Worm (Caenorhabditis elegans) whole organism, L1 larva: ENCODE measurements around the gene skr-8.
"Not testable (repeated sequence)": the region's sequence is repeated elsewhere in the genome, so short reads cannot be mapped to it uniquely, and the experiment has no call there.

ENCODE experiments used
- ama-1 ChIP-seq: fragments of 150-350 bp; optimal IDR thresholded peaks from 2 replicates; lab custom pipeline; 2014
- blmp-1 ChIP-seq: fragments of 150-350 bp; optimal IDR thresholded peaks from 2 replicates; lab custom pipeline; 2014; ENCODE audit warnings: missing biosample characterization, missing genetic modification characterization
- ceh-82 ChIP-seq, 3 experiments: fragments of 150-350 bp in 1 of 3; sonication (generic microtip) in 2 of 3; optimal IDR thresholded peaks; 2 replicates each; lab custom pipeline; 2014 to 2017; ENCODE audit warnings: missing biosample characterization in 3 of 3, missing genetic modification characterization in 3 of 3
- efl-1 ChIP-seq, 4 experiments: fragments of 150-350 bp; optimal IDR thresholded peaks in 3 of 4; peaks in 1 of 4; 1 replicate in 1 of 4; 2 replicates in 3 of 4; lab custom pipeline; 2014; ENCODE audit warnings: missing biosample characterization in 2 of 4, missing genetic modification characterization in 2 of 4, missing genetic modification reagents in 2 of 4
- egl-13 ChIP-seq: sonication (generic microtip); optimal IDR thresholded peaks from 2 replicates; lab custom pipeline; 2016; ENCODE audit warnings: missing genotype, missing genetic modification reagents, missing genetic modification characterization, missing compliant biosample characterization
- jun-1 ChIP-seq: fragments of 150-350 bp; optimal IDR thresholded peaks from 2 replicates; lab custom pipeline; 2014; ENCODE audit warnings: missing biosample characterization, missing genetic modification reagents, missing genetic modification characterization
- lin-15B ChIP-seq: fragments of 150-350 bp; sonication (generic microtip); optimal IDR thresholded peaks from 3 replicates; lab custom pipeline; 2014; ENCODE audit warnings: missing biosample characterization, missing genetic modification characterization
- nhr-28 ChIP-seq: fragments of 150-350 bp; optimal IDR thresholded peaks from 2 replicates; lab custom pipeline; 2014; ENCODE audit warnings: missing biosample characterization, missing genetic modification characterization
- nhr-90 ChIP-seq: sonication (generic microtip); optimal IDR thresholded peaks from 2 replicates; lab custom pipeline; 2016; ENCODE audit warnings: mild to moderate bottlenecking, missing genetic modification characterization, missing compliant biosample characterization; ENCODE audit not compliant: poor library complexity
- snpc-4 ChIP-seq: fragments of 150-350 bp; optimal IDR thresholded peaks from 2 replicates; lab custom pipeline; 2014; ENCODE audit warnings: missing biosample characterization, missing genetic modification characterization
- sox-4 ChIP-seq: sonication (generic microtip); optimal IDR thresholded peaks from 2 replicates; lab custom pipeline; 2016; ENCODE audit warnings: missing genetic modification characterization, missing compliant biosample characterization
- sptf-1 ChIP-seq: fragments of 150-350 bp; optimal IDR thresholded peaks from 2 replicates; lab custom pipeline; 2014; ENCODE audit warnings: missing biosample characterization, missing genetic modification characterization
- tbx-2 ChIP-seq: sonication (generic microtip); optimal IDR thresholded peaks from 2 replicates; lab custom pipeline; 2016; ENCODE audit warnings: missing genetic modification characterization, missing compliant biosample characterization
- xbp-1 ChIP-seq: sonication (generic microtip); optimal IDR thresholded peaks from 2 replicates; lab custom pipeline; 2016; ENCODE audit warnings: missing genetic modification characterization, missing compliant biosample characterization

- TF ChIP-seq efl-1 (optimal IDR thresholded peaks at IDR 0.05; lab: Kevin White, UChicago); efl-1 (GFP tag; optimal IDR thresholded peaks at IDR 0.05 in 1 of 2; lab: Kevin White, UChicago); nhr-28 (tag; lab: Kevin White, UChicago); sptf-1 (tag; lab: Kevin White, UChicago); jun-1 (tag; lab: Kevin White, UChicago); ceh-82 (tag; optimal IDR thresholded peaks at IDR 0.05; lab: Kevin White, UChicago); sox-4 (tag; lab: Kevin White, UChicago); nhr-90 (tag; lab: Kevin White, UChicago); blmp-1 (tag; lab: Kevin White, UChicago); egl-13 (tag; lab: Kevin White, UChicago); xbp-1 (tag; lab: Kevin White, UChicago); lin-15B (tag; lab: Kevin White, UChicago); tbx-2 (tag; lab: Kevin White, UChicago); ama-1 (lab: Kevin White, UChicago); snpc-4 (tag; lab: Kevin White, UChicago): not testable (repeated sequence)
Observed at ce11 chrIV:17163273-17163672, 2.4 kb downstream of the skr-8 start, which contains the start of gene skr-9.
